Worm (Caenorhabditis elegans) whole organism, young adult: ENCODE results near the gene AC3.12.

Experiments
- cebp-2 ChIP-seq: fragments of 200-800 bp; sonication (Bioruptor generic); IDR thresholded peaks from 2 replicates; pipeline ENCODE4 v1.3.6; 2022; ENCODE audit warnings: missing genetic modification characterization, missing compliant biosample characterization
- ceh-79 ChIP-seq: sonication (generic microtip); optimal IDR thresholded peaks from 2 replicates; lab custom pipeline; 2017; ENCODE audit warnings: mild to moderate bottlenecking, missing genetic modification characterization, missing compliant biosample characterization
- egl-44 ChIP-seq: fragments of 200-800 bp; sonication (Bioruptor generic); IDR thresholded peaks from 2 replicates; pipeline ENCODE4 v1.3.6; 2022; ENCODE audit warnings: missing genetic modification reagents, missing genetic modification characterization, missing compliant biosample characterization
- lsy-27 ChIP-seq: sonication (generic microtip); optimal IDR thresholded peaks from 2 replicates; lab custom pipeline; 2017; ENCODE audit warnings: missing genetic modification characterization, mild to moderate bottlenecking, missing compliant biosample characterization, antibody characterized with exemption, missing genotype, borderline replicate concordance; ENCODE audit not compliant: insufficient read depth
- madf-8 ChIP-seq: fragments of 200-800 bp; sonication (Bioruptor generic); conservative IDR thresholded peaks from 2 replicates; pipeline ENCODE4 v1.3.6; 2022; ENCODE audit warnings: missing genetic modification reagents, missing genetic modification characterization, missing compliant biosample characterization
- sdz-38 ChIP-seq: sonication (generic microtip); optimal IDR thresholded peaks from 2 replicates; lab custom pipeline; 2016; ENCODE audit warnings: missing genotype, missing genetic modification characterization, missing compliant biosample characterization

- no peak for TF ChIP-seq lsy-27 (tag; lab: Kevin White, UChicago)
- TF ChIP-seq cebp-2 (GFP tag; lab: Robert Waterston, UW), result no peak
- TF ChIP-seq sdz-38, result no peak
- TF ChIP-seq egl-44, result no peak
- TF ChIP-seq ceh-79 (tag; lab: Kevin White, UChicago), result no peak
- no peak for TF ChIP-seq madf-8
These were observed 47.1 kb upstream of the AC3.12 start, which contains the start of gene apc-10 for ce11 chrV:10426253-10426652.
